Fruit fly (Drosophila melanogaster) whole organism, embryonic: ENCODE measurements around the gene FRG1.

ENCODE experiments used
- ATbp ChIP-seq: fragments of 200-800 bp; sonication (Bioruptor generic); optimal IDR thresholded peaks from 2 replicates; lab custom pipeline; 2017; ENCODE audit warnings: missing biosample characterization, mild to moderate bottlenecking, missing genetic modification characterization, missing genetic modification reagents
- CG13296 ChIP-seq: fragments of 200-800 bp; sonication (Bioruptor generic); optimal IDR thresholded peaks from 3 replicates; lab custom pipeline; 2018; ENCODE audit warnings: missing biosample characterization, mild to moderate bottlenecking, missing genetic modification characterization
- sisA ChIP-seq: fragments of 200-800 bp; sonication (Bioruptor generic); IDR thresholded peaks from 2 replicates; pipeline ENCODE4 v1.3.6; 2022; ENCODE audit warnings: missing biosample characterization, missing genetic modification characterization
- vnd ChIP-seq: fragments of 200-800 bp; sonication (Bioruptor generic); IDR thresholded peaks from 3 replicates; pipeline ENCODE4 v1.3.6; 2022; ENCODE audit warnings: missing biosample characterization, missing genetic modification characterization; ENCODE audit not compliant: partially characterized antibody
- zfh2 ChIP-seq: fragments of 200-800 bp; sonication (Bioruptor generic); optimal IDR thresholded peaks from 2 replicates; lab custom pipeline; 2016; ENCODE audit warnings: missing biosample characterization, missing genetic modification characterization

- peak; percentile 98 for TF ChIP-seq vnd
- peak; percentile 59 for TF ChIP-seq CG13296 (GFP tag; lab: Kevin White, UChicago)
- peak; percentile 35 for TF ChIP-seq ATbp (GFP tag; lab: Kevin White, UChicago)
- peak; percentile 81 for TF ChIP-seq sisA (GFP tag; lab: Robert Waterston, UW)
- TF ChIP-seq zfh2: peak; percentile 79
Measured at dm6 chr3L:20302081-20302630, 5.4 kb upstream of the FRG1 start, which contains the start of gene Pex23.
